Worm (Caenorhabditis elegans): ENCODE measurements around the gene hsp-90.

The hsp-90 gene

ce11 chrV:14687106-14687964, 2.6 kb downstream of the hsp-90 start (continued):
- TF ChIP-seq madf-9 (GFP tag; conservative IDR thresholded peaks at IDR 0.05), result peak; percentile 15; the same call in 1 of the 2 replicates
- no peak for TF ChIP-seq lir-3 (tag; optimal IDR thresholded peaks at IDR 0.05)
- 0 out of 2 replicates have a peak, but pooled peaks have one; percentile 7 for TF ChIP-seq saeg-2 (GFP tag; IDR thresholded peaks at IDR 0.05)
- TF ChIP-seq madf-5 (GFP tag; IDR thresholded peaks at IDR 0.05), result no peak
- no peak for TF ChIP-seq hlh-11 (tag; optimal IDR thresholded peaks at IDR 0.05)
- TF ChIP-seq Y75B8A.6 (GFP tag; IDR thresholded peaks at IDR 0.05), result no peak
- TF ChIP-seq snpc-1.2 (GFP tag; IDR thresholded peaks at IDR 0.05), result peak; percentile 25; the same call in 1 of the 2 replicates
- no peak for TF ChIP-seq fos-1 (tag; optimal IDR thresholded peaks at IDR 0.05)
- TF ChIP-seq hif-1 (tag; optimal IDR thresholded peaks at IDR 0.05), result no peak
- no peak for TF ChIP-seq dmd-8 (GFP tag; IDR thresholded peaks at IDR 0.05)
- peak; percentile 84 for TF ChIP-seq lin-13 (GFP tag; optimal IDR thresholded peaks at IDR 0.05)
- TF ChIP-seq dmd-6 (GFP tag; IDR thresholded peaks at IDR 0.05), result 0 out of 2 replicates have a peak, but pooled peaks have one; percentile 8
- TF ChIP-seq zfp-2 (tag; optimal IDR thresholded peaks at IDR 0.05), result no peak
- peak; percentile 53 for TF ChIP-seq lim-7 (GFP tag; IDR thresholded peaks at IDR 0.05)
- no peak for TF ChIP-seq egl-27 (tag; optimal IDR thresholded peaks at IDR 0.05)

- TF ChIP-seq lim-7 (GFP tag; IDR thresholded peaks at IDR 0.05) (peak; percentile 65), nhr-237 (tag; optimal IDR thresholded peaks at IDR 0.05) (no peak), nhr-77 (tag; optimal IDR thresholded peaks at IDR 0.05) (no peak), ceh-32 (tag; optimal IDR thresholded peaks at IDR 0.05; ENCODE audit: poor library complexity) (no peak), daf-12 (tag; optimal IDR thresholded peaks at IDR 0.05) (no peak), ama-1 (optimal IDR thresholded peaks at IDR 0.05) (peak; percentile 71), lin-1 (GFP tag; IDR thresholded peaks at IDR 0.05) (no peak), mxl-2 (GFP tag; conservative IDR thresholded peaks at IDR 0.05) (no peak), lin-13 (GFP tag; optimal IDR thresholded peaks at IDR 0.05) (peak; percentile 91), fos-1 (tag; optimal IDR thresholded peaks at IDR 0.05) (no peak), nhr-102 (tag; optimal IDR thresholded peaks at IDR 0.05) (peak; percentile 45), nhr-11 (tag; optimal IDR thresholded peaks at IDR 0.05) (no peak), snpc-4 (tag; optimal IDR thresholded peaks at IDR 0.05) (no peak), sdz-12 (GFP tag; optimal IDR thresholded peaks at IDR 0.05) (peak; percentile 13), ctbp-1 (GFP tag; IDR thresholded peaks at IDR 0.05) (peak; percentile 11; the same call in 1 of the 2 replicates), lin-29 (GFP tag; IDR thresholded peaks at IDR 0.05) (peak; percentile 31; the same call in 1 of the 2 replicates), F44E2.7 (GFP tag; IDR thresholded peaks at IDR 0.05) (no peak), Y105C5A.15 (GFP tag; IDR thresholded peaks at IDR 0.05) (no peak; the same call in 1 of the 2 replicates), zfp-3 (GFP tag; conservative IDR thresholded peaks at IDR 0.05) (peak; percentile 92), nhr-42 (GFP tag; IDR thresholded peaks at IDR 0.05) (no peak), lsy-2 (tag; optimal IDR thresholded peaks at IDR 0.05) (peak in 1 of 2 experiments; percentile 87), nhr-28 (tag; optimal IDR thresholded peaks at IDR 0.05) (no peak), hmg-1.1 (GFP tag; IDR thresholded peaks at IDR 0.05) (peak; percentile 39), ceh-20 (GFP tag; IDR thresholded peaks at IDR 0.05) (peak; percentile 44; the same call in 1 of the 2 replicates), spr-3 (GFP tag; optimal IDR thresholded peaks at IDR 0.05) (peak; percentile 27), nhr-111 (GFP tag; optimal IDR thresholded peaks at IDR 0.05) (peak; percentile 20), fkh-10 (GFP tag; optimal IDR thresholded peaks at IDR 0.05) (no peak), dpl-1 (GFP tag; optimal IDR thresholded peaks at IDR 0.05) (peak; percentile 9), ztf-11 (tag; optimal IDR thresholded peaks at IDR 0.05) (no peak), ZK546.5 (tag; optimal IDR thresholded peaks at IDR 0.05) (no peak), spr-1 (tag; optimal IDR thresholded peaks at IDR 0.05) (peak; percentile 10), attf-4 (tag; optimal IDR thresholded peaks at IDR 0.05) (no peak), nhr-6 (tag; optimal IDR thresholded peaks at IDR 0.05) (peak; percentile 92), ceh-62 (tag; optimal IDR thresholded peaks at IDR 0.05) (no peak), skn-1 (tag; optimal IDR thresholded peaks at IDR 0.05) (no peak)
Observed at ce11 chrV:14688097-14688912, 3.6 kb downstream of the hsp-90 start, which contains the start of gene C47E8.11. Gene C47E8.11 (plus strand): TSS chrV:14688616.

Data from whole organism, L4 larva.